Fruit fly (Drosophila melanogaster) whole organism, pupa: ENCODE measurements around the gene Zw.

Experiments
- CG12605 ChIP-seq: fragments of 200-800 bp; sonication (Bioruptor generic); IDR thresholded peaks from 2 replicates; pipeline ENCODE4 v1.3.6; 2022; ENCODE audit warnings: missing biosample characterization, missing genetic modification characterization
- CG13204 ChIP-seq: fragments of 200-800 bp; sonication (Bioruptor generic); optimal IDR thresholded peaks from 2 replicates; lab custom pipeline; 2018; ENCODE audit warnings: missing biosample characterization, mild to moderate bottlenecking, missing genetic modification characterization, moderate library complexity

- no peak for TF ChIP-seq CG13204 (GFP tag; lab: Kevin White, UChicago)
- TF ChIP-seq CG12605 (GFP tag; lab: Robert Waterston, UW): no peak
These were observed 24.1 kb upstream of the Zw start, which contains the start of the genes CG12237 and Sec61gamma for dm6 chrX:19642819-19643504.
